Fruit fly (Drosophila melanogaster) whole organism, embryonic: ENCODE data around the gene Mer.

ENCODE experiments used
- Ada2b ChIP-seq: fragments of 200-800 bp; sonication (Bioruptor generic); IDR thresholded peaks from 2 replicates; pipeline ENCODE4 v1.3.6; 2022; ENCODE audit warnings: missing biosample characterization, missing genetic modification characterization
- Bdp1 ChIP-seq: fragments of 200-800 bp; sonication (Bioruptor generic); optimal IDR thresholded peaks from 3 replicates; lab custom pipeline; 2016; ENCODE audit warnings: missing biosample characterization, missing genetic modification characterization
- CG10147 ChIP-seq: fragments of 200-800 bp; sonication (Bioruptor generic); optimal IDR thresholded peaks from 2 replicates; lab custom pipeline; 2019; ENCODE audit warnings: missing biosample characterization, mild to moderate bottlenecking, missing genetic modification characterization, moderate library complexity
- CG10366 ChIP-seq: fragments of 200-800 bp; sonication (Bioruptor generic); IDR thresholded peaks from 2 replicates; pipeline ENCODE4 v1.3.6; 2022; ENCODE audit warnings: missing biosample characterization, missing genetic modification characterization
- CG11398 ChIP-seq: fragments of 200-800 bp; sonication (Bioruptor generic); optimal IDR thresholded peaks from 2 replicates; lab custom pipeline; 2016; ENCODE audit warnings: missing biosample characterization, missing genetic modification characterization
- CG11560 ChIP-seq: fragments of 200-800 bp; sonication (Bioruptor generic); IDR thresholded peaks from 3 replicates; pipeline ENCODE4 v1.3.6; 2022; ENCODE audit warnings: missing biosample characterization, missing genetic modification characterization
- CG12744 ChIP-seq: fragments of 200-800 bp; sonication (Bioruptor generic); optimal IDR thresholded peaks from 2 replicates; lab custom pipeline; 2016; ENCODE audit warnings: missing biosample characterization, missing genetic modification characterization
- CG12769 ChIP-seq: fragments of 200-800 bp; sonication (Bioruptor generic); optimal IDR thresholded peaks from 2 replicates; lab custom pipeline; 2019; ENCODE audit warnings: missing biosample characterization, mild to moderate bottlenecking, missing genetic modification characterization, moderate library complexity
- CG13287 ChIP-seq: fragments of 200-800 bp; sonication (Bioruptor generic); IDR thresholded peaks from 2 replicates; pipeline ENCODE4 v1.3.6; 2022; ENCODE audit warnings: missing biosample characterization, missing genetic modification characterization; ENCODE audit not compliant: partially characterized antibody
- CG17829 ChIP-seq: fragments of 200-800 bp; optimal IDR thresholded peaks from 2 replicates; lab custom pipeline; 2019; ENCODE audit warnings: missing biosample characterization, mild to moderate bottlenecking, missing genetic modification characterization, moderate library complexity
- CG18764 ChIP-seq: fragments of 200-800 bp; sonication (Bioruptor generic); optimal IDR thresholded peaks from 3 replicates; lab custom pipeline; 2016; ENCODE audit warnings: missing biosample characterization, missing genetic modification characterization
- CG2120 ChIP-seq: fragments of 200-800 bp; sonication (Bioruptor generic); optimal IDR thresholded peaks from 3 replicates; lab custom pipeline; 2016; ENCODE audit warnings: missing biosample characterization, missing genetic modification characterization
- CG2712 ChIP-seq: fragments of 200-800 bp; optimal IDR thresholded peaks from 3 replicates; lab custom pipeline; 2019; ENCODE audit warnings: missing biosample characterization, mild to moderate bottlenecking, missing genetic modification characterization, moderate library complexity
- CG31365 ChIP-seq: fragments of 200-800 bp; sonication (Bioruptor generic); optimal IDR thresholded peaks from 2 replicates; lab custom pipeline; 2018; ENCODE audit warnings: missing biosample characterization, mild to moderate bottlenecking, missing genetic modification characterization
- CG5245 ChIP-seq: fragments of 200-800 bp; sonication (Bioruptor generic); optimal IDR thresholded peaks from 3 replicates; lab custom pipeline; 2016; ENCODE audit warnings: missing biosample characterization, missing genetic modification characterization
- CG8290 ChIP-seq, 3 experiments: fragments of 200-800 bp; sonication (Bioruptor generic); optimal IDR thresholded peaks; 2 replicates each; lab custom pipeline; 2016 to 2019; ENCODE audit warnings: missing biosample characterization in 3 of 3, missing genetic modification characterization in 3 of 3, mild to moderate bottlenecking in 2 of 3, moderate library complexity in 1 of 3
- CG8478 ChIP-seq: fragments of >200 bp; optimal IDR thresholded peaks from 2 replicates; lab custom pipeline; 2018
- CG9215 ChIP-seq: fragments of 200-800 bp; sonication (Bioruptor generic); IDR thresholded peaks from 2 replicates; pipeline ENCODE4 v1.3.6; 2022; ENCODE audit warnings: missing biosample characterization, missing genetic modification characterization
- Dfd ChIP-seq, 2 experiments: fragments of >200 bp; optimal IDR thresholded peaks; 2 replicates each; lab custom pipeline; 2017; ENCODE audit warnings: missing biosample characterization in 2 of 2, missing genetic modification characterization in 2 of 2
- HmgZ ChIP-seq: fragments of 200-800 bp; sonication (Bioruptor generic); optimal IDR thresholded peaks from 2 replicates; lab custom pipeline; 2018; ENCODE audit warnings: missing biosample characterization, mild to moderate bottlenecking, missing genetic modification characterization
- Hr51 ChIP-seq, 2 experiments: fragments of 200-800 bp; sonication (Bioruptor generic); optimal IDR thresholded peaks; 2 replicates in 1 of 2; 3 replicates in 1 of 2; lab custom pipeline; 2016 to 2018; ENCODE audit warnings: missing biosample characterization in 2 of 2, missing genetic modification characterization in 2 of 2, mild to moderate bottlenecking in 1 of 2, moderate library complexity in 1 of 2
- Mrtf ChIP-seq: fragments of 200-800 bp; sonication (Bioruptor generic); IDR thresholded peaks from 3 replicates; pipeline ENCODE4 v1.3.6; 2022; ENCODE audit warnings: missing biosample characterization, missing genetic modification characterization
- NC2α ChIP-seq: fragments of 200-800 bp; sonication (Bioruptor generic); optimal IDR thresholded peaks from 2 replicates; lab custom pipeline; 2016; ENCODE audit warnings: missing biosample characterization, missing genetic modification characterization
- Opbp ChIP-seq: fragments of 200-800 bp; sonication (Bioruptor generic); IDR thresholded peaks from 3 replicates; pipeline ENCODE4 v1.3.6; 2022; ENCODE audit warnings: missing biosample characterization, missing genetic modification characterization; ENCODE audit not compliant: partially characterized antibody
- Pdp1 ChIP-seq, 2 experiments: fragments of 200-800 bp; sonication (Bioruptor generic); optimal IDR thresholded peaks; 3 replicates each; lab custom pipeline; 2016; ENCODE audit warnings: missing biosample characterization in 2 of 2, missing genetic modification characterization in 2 of 2, mild to moderate bottlenecking in 1 of 2, moderate library complexity in 1 of 2
- Poxn ChIP-seq: fragments of 200-800 bp; sonication (Bioruptor generic); IDR thresholded peaks from 2 replicates; pipeline ENCODE4 v1.3.6; 2022; ENCODE audit warnings: missing biosample characterization, missing genetic modification characterization
- Ravus ChIP-seq: fragments of 200-800 bp; sonication (Bioruptor generic); IDR thresholded peaks from 2 replicates; pipeline ENCODE4 v1.3.6; 2022; ENCODE audit warnings: missing biosample characterization, missing genetic modification characterization
- Sox100B ChIP-seq: fragments of 200-800 bp; sonication (Bioruptor generic); optimal IDR thresholded peaks from 3 replicates; lab custom pipeline; 2018; ENCODE audit warnings: missing biosample characterization, mild to moderate bottlenecking, missing genetic modification characterization
- Xbp1 ChIP-seq: fragments of 200-800 bp; sonication (Bioruptor generic); optimal IDR thresholded peaks from 3 replicates; lab custom pipeline; 2016; ENCODE audit warnings: missing biosample characterization, mild to moderate bottlenecking, missing genetic modification characterization
- bab2 ChIP-seq: fragments of 200-800 bp; sonication (Bioruptor generic); optimal IDR thresholded peaks from 2 replicates; lab custom pipeline; 2016; ENCODE audit warnings: missing biosample characterization, missing genetic modification characterization
- cg ChIP-seq: fragments of 200-800 bp; sonication (Bioruptor generic); optimal IDR thresholded peaks from 3 replicates; lab custom pipeline; 2019; ENCODE audit warnings: missing biosample characterization, mild to moderate bottlenecking, missing genetic modification characterization, moderate library complexity
- chm ChIP-seq: fragments of 200-800 bp; sonication (Bioruptor generic); IDR thresholded peaks from 2 replicates; pipeline ENCODE4 v1.3.6; 2022; ENCODE audit warnings: missing biosample characterization, missing genetic modification characterization
- dimm ChIP-seq: fragments of 200-800 bp; sonication (Bioruptor generic); IDR thresholded peaks from 2 replicates; pipeline ENCODE4 v1.3.6; 2022; ENCODE audit warnings: missing biosample characterization, missing genetic modification characterization
- eyg ChIP-seq: fragments of 200-800 bp; sonication (Bioruptor generic); optimal IDR thresholded peaks from 3 replicates; lab custom pipeline; 2016; ENCODE audit warnings: missing biosample characterization, missing genetic modification characterization
- fu2 ChIP-seq: fragments of 200-800 bp; sonication (Bioruptor generic); optimal IDR thresholded peaks from 2 replicates; lab custom pipeline; 2016; ENCODE audit warnings: missing biosample characterization, missing genetic modification characterization
- gt ChIP-seq: fragments of 200-800 bp; sonication (Bioruptor generic); IDR thresholded peaks from 2 replicates; pipeline ENCODE4 v1.3.6; 2022; ENCODE audit warnings: missing biosample characterization, missing genetic modification characterization
- ham ChIP-seq: fragments of 200-800 bp; sonication (Bioruptor generic); IDR thresholded peaks from 2 replicates; pipeline ENCODE4 v1.3.6; 2022; ENCODE audit warnings: missing biosample characterization, missing genetic modification characterization
- her ChIP-seq: fragments of 200-800 bp; sonication (Bioruptor generic); optimal IDR thresholded peaks from 2 replicates; lab custom pipeline; 2016; ENCODE audit warnings: missing biosample characterization, missing genetic modification characterization
- hkb ChIP-seq, 2 experiments: fragments of 200-800 bp in 1 of 2; fragments of >200 bp in 1 of 2; sonication (Bioruptor generic) in 1 of 2; IDR thresholded peaks in 1 of 2; optimal IDR thresholded peaks in 1 of 2; 2 replicates each; pipeline versions ENCODE4 v1.3.6 to Lab custom; 2017 to 2022; ENCODE audit warnings: missing biosample characterization in 1 of 2, missing genetic modification characterization in 1 of 2
- lov ChIP-seq, 2 experiments: fragments of 200-800 bp in 1 of 2; fragments of >200 bp in 1 of 2; sonication (Bioruptor generic) in 1 of 2; IDR thresholded peaks in 1 of 2; optimal IDR thresholded peaks in 1 of 2; 2 replicates in 1 of 2; 3 replicates in 1 of 2; pipeline versions ENCODE4 v1.3.6 to Lab custom; 2017 to 2022; ENCODE audit warnings: missing biosample characterization in 1 of 2, missing genetic modification characterization in 1 of 2
- nerfin-2 ChIP-seq: fragments of 200-800 bp; sonication (Bioruptor generic); IDR thresholded peaks from 2 replicates; pipeline ENCODE4 v1.3.6; 2022; ENCODE audit warnings: missing biosample characterization, missing genetic modification characterization; ENCODE audit not compliant: partially characterized antibody
- oc ChIP-seq: fragments of 200-800 bp; sonication (Bioruptor generic); optimal IDR thresholded peaks from 2 replicates; lab custom pipeline; 2018; ENCODE audit warnings: missing biosample characterization, mild to moderate bottlenecking, missing genetic modification characterization, moderate library complexity
- sd ChIP-seq: fragments of 200-800 bp; sonication (Bioruptor generic); optimal IDR thresholded peaks from 3 replicates; lab custom pipeline; 2018; ENCODE audit warnings: missing biosample characterization, mild to moderate bottlenecking, missing genetic modification characterization, moderate library complexity
- sens ChIP-seq: fragments of 200-800 bp; sonication (Bioruptor generic); peaks from one replicate; lab custom pipeline; 2016; ENCODE audit warnings: missing biosample characterization, missing genetic modification characterization
- seq ChIP-seq: fragments of 200-800 bp; sonication (Bioruptor generic); IDR thresholded peaks from 2 replicates; pipeline ENCODE4 v1.3.6; 2022; ENCODE audit warnings: missing biosample characterization, missing genetic modification characterization
- so ChIP-seq: fragments of 200-800 bp; sonication (Bioruptor generic); IDR thresholded peaks from 3 replicates; pipeline ENCODE4 v1.3.6; 2022; ENCODE audit warnings: missing biosample characterization, missing genetic modification characterization
- stc ChIP-seq: fragments of 200-800 bp; sonication (Bioruptor generic); IDR thresholded peaks from 2 replicates; pipeline ENCODE4 v1.3.6; 2022; ENCODE audit warnings: missing biosample characterization, missing genetic modification characterization
- unc-4 ChIP-seq: fragments of 200-800 bp; sonication (Bioruptor generic); IDR thresholded peaks from 2 replicates; pipeline ENCODE4 v1.3.6; 2022; ENCODE audit warnings: missing biosample characterization, missing genetic modification characterization; ENCODE audit not compliant: partially characterized antibody

Gene Mer

DNA sequence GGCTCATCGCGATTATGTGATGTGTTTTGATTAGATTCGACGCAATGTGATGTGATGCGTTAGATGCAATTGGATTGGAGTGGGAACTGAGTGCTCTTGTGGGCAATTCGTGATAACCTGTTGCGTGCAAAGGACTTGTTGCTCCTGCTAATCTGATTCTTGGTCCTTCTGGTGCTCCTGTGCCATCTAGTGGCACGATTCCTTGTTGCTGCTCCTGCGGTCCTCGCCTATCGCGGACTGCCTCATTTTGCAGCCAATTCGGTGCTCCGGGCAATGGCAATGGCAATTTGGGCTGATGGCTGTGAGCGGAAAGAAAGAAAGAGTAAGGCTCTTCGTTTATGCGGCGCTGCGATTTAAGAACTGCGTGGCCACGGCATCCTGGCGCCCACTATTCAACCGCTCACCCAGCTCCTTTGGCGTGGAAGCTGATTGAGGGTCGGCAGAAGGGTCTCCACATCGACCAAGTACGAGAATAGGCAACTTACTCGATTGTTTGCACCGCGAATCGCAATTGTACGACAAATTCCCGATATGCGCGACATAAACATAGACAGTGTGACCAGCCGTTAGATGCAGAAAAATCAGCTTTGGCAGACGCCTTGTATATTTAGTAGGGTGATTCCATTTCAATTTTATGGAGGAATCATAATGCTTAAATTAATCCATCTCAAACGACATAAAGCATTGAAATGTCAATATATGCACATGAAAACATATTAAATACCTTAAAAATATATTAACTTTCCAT, at the start of gene Mer:
Gene Mer (minus strand): TSS at position 550 of the 748 bp plus-strand sequence.
- TF ChIP-seq Xbp1 (GFP tag; lab: Kevin White, UChicago): peak; percentile 87
- peak; percentile 49; the same call in 1 of the 2 replicates for TF ChIP-seq Poxn (GFP tag; lab: Robert Waterston, UW)
- TF ChIP-seq chm: peak; percentile 84
- peak; percentile 73 for TF ChIP-seq Bdp1
- peak; percentile 85 for TF ChIP-seq Ada2b
- TF ChIP-seq CG8290 (GFP tag; optimal IDR thresholded peaks at IDR 0.05; lab: Kevin White, UChicago): peak; percentile 85
- peak; percentile 49 to 97 for TF ChIP-seq CG8290 (tag; optimal IDR thresholded peaks at IDR 0.05; lab: Kevin White, UChicago)
- no peak for TF ChIP-seq Opbp
- peak; percentile 94 for TF ChIP-seq CG12769 (tag; lab: Kevin White, UChicago)
- TF ChIP-seq dimm (GFP tag; lab: Robert Waterston, UW): peak; percentile 37; the same call in 1 of the 2 replicates
- TF ChIP-seq ham: 0 out of 2 replicates have a peak, but pooled peaks have one; percentile 57
- TF ChIP-seq Mrtf (GFP tag; lab: Robert Waterston, UW): peak; percentile 85
- peak; percentile 86 for TF ChIP-seq CG2712 (tag; lab: Kevin White, UChicago)
- peak; percentile 77 for TF ChIP-seq eyg (GFP tag; lab: Kevin White, UChicago)
- no peak for TF ChIP-seq sd (tag; lab: Kevin White, UChicago)
- no peak for TF ChIP-seq Sox100B (GFP tag; lab: Kevin White, UChicago)
- TF ChIP-seq lov (optimal IDR thresholded peaks at IDR 0.05; lab: Kevin White, UChicago): no peak
- peak; percentile 48; the same call in 1 of the 3 replicates for TF ChIP-seq lov (GFP tag; IDR thresholded peaks at IDR 0.05; lab: Robert Waterston, UW)
- peak; percentile 81 for TF ChIP-seq bab2 (GFP tag; lab: Kevin White, UChicago)
- peak; percentile 84; the same call in 1 of the 3 replicates for TF ChIP-seq so
- TF ChIP-seq CG10147: peak; percentile 78
- TF ChIP-seq CG11560 (tag; lab: Robert Waterston, UW): 0 out of 3 replicates have a peak, but pooled peaks have one; percentile 36
- peak; percentile 95 for TF ChIP-seq sens (GFP tag; lab: Kevin White, UChicago)
- TF ChIP-seq CG11398: peak; percentile 73
- TF ChIP-seq CG9215: peak; percentile 66
- TF ChIP-seq CG2120 (GFP tag; lab: Kevin White, UChicago): peak; percentile 89
- peak; percentile 34; the same call in 1 of the 2 replicates for TF ChIP-seq Ravus (GFP tag; lab: Robert Waterston, UW)
- TF ChIP-seq CG5245 (GFP tag; lab: Kevin White, UChicago): peak; percentile 54
- peak; percentile 78 to 81 for TF ChIP-seq Pdp1 (GFP tag; optimal IDR thresholded peaks at IDR 0.05; lab: Kevin White, UChicago)
- TF ChIP-seq oc (tag; lab: Kevin White, UChicago): peak; percentile 59
- no peak for TF ChIP-seq hkb (optimal IDR thresholded peaks at IDR 0.05; lab: Kevin White, UChicago)
- peak; percentile 91 for TF ChIP-seq hkb (GFP tag; IDR thresholded peaks at IDR 0.05; lab: Robert Waterston, UW)
- TF ChIP-seq nerfin-2 (GFP tag; lab: Robert Waterston, UW): no peak
- TF ChIP-seq fu2 (GFP tag; lab: Kevin White, UChicago): peak; percentile 78
- TF ChIP-seq CG17829 (tag; lab: Kevin White, UChicago): peak; percentile 87
- peak; percentile 53; the same call in 1 of the 2 replicates for TF ChIP-seq CG13287 (GFP tag; lab: Robert Waterston, UW)
- peak; percentile 85 for TF ChIP-seq seq (GFP tag; lab: Robert Waterston, UW)
- TF ChIP-seq cg: no peak
- TF ChIP-seq CG12744 (GFP tag; lab: Kevin White, UChicago): peak; percentile 49
- TF ChIP-seq Dfd (GFP tag; optimal IDR thresholded peaks at IDR 0.05; lab: Kevin White, UChicago): no peak
- TF ChIP-seq unc-4 (GFP tag; lab: Robert Waterston, UW): no peak
- no peak for TF ChIP-seq gt
- peak; percentile 82 to 88 for TF ChIP-seq Hr51 (GFP tag; optimal IDR thresholded peaks at IDR 0.05; lab: Kevin White, UChicago)
- TF ChIP-seq NC2α (GFP tag; lab: Kevin White, UChicago): peak; percentile 46
- TF ChIP-seq CG8478: no peak
- TF ChIP-seq CG31365 (tag; lab: Kevin White, UChicago): peak; percentile 72
- peak; percentile 73 for TF ChIP-seq CG10366
- peak; percentile 89 for TF ChIP-seq HmgZ (tag; lab: Kevin White, UChicago)
- peak; percentile 91 for TF ChIP-seq her (GFP tag; lab: Kevin White, UChicago)
- TF ChIP-seq CG18764: peak; percentile 71
- peak; percentile 83 for TF ChIP-seq stc (GFP tag; lab: Robert Waterston, UW)
